Worm (Caenorhabditis elegans) whole organism, early embryonic: Measurements from ENCODE around the gene ech-1.1.

Experiments used
- ama-1 ChIP-seq: fragments of 150-350 bp; optimal IDR thresholded peaks from 2 replicates; lab custom pipeline; 2014
- flt-1 ChIP-seq: fragments of 200-800 bp; sonication (Bioruptor generic); IDR thresholded peaks from 2 replicates; pipeline ENCODE4 v1.3.6; 2022; ENCODE audit warnings: missing genetic modification characterization, missing compliant biosample characterization
- hmg-4 ChIP-seq: fragments of 200-800 bp; sonication (Bioruptor generic); optimal IDR thresholded peaks from 2 replicates; lab custom pipeline; 2018; ENCODE audit warnings: mild to moderate bottlenecking, missing genetic modification characterization, missing compliant biosample characterization

DNA sequence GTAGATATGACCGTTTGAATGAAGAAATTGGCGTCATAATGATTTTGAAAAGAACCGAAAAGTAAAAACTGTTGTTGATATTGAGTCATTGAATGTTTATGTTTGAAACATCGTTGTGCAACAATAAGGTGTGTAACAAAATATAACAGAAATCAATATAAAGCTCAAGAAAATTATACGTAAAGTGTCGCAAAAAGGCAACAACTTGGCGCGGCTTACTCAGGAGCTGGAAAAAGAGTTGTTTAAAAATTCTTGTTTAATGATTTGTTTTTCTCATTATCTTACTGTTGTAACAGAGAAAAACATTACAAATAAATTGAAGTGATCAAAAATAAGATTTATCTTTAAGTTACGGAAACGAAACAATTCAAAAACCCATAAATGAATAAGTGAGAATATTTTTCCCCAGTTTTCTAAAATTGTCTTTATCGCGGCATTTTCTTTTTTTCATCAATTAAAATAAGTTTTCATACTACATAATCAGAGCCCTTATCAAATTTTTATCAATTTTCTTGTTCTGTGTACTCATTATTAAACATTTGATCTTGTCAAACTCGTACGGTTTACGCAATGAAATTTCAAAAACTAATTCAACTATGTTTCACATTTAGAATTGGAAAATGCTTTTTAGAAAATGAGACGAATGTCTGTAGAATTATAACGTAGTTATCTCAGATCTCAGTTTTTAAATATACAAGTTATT is 33.4 kb downstream of the ech-1.1 start, which contains the start of gene ZK1037.6:
- TF ChIP-seq hmg-4 = no peak
- TF ChIP-seq flt-1 (GFP tag; lab: Robert Waterston, UW) = no peak
- no peak for TF ChIP-seq ama-1 (lab: Kevin White, UChicago)
